Fruit fly (Drosophila melanogaster) whole organism, embryonic: ENCODE results near the gene CG43078.

Source experiments
- Antp ChIP-seq: fragments of 200-800 bp; sonication (Bioruptor generic); optimal IDR thresholded peaks from 3 replicates; lab custom pipeline; 2016; ENCODE audit warnings: missing biosample characterization, missing genetic modification characterization
- Bgb ChIP-seq: fragments of 200-800 bp; sonication (Bioruptor generic); IDR thresholded peaks from 2 replicates; pipeline ENCODE4 v1.3.6; 2022; ENCODE audit warnings: missing biosample characterization, missing genetic modification characterization; ENCODE audit not compliant: partially characterized antibody
- C15 ChIP-seq: fragments of 200-800 bp; sonication (Bioruptor generic); IDR thresholded peaks from 3 replicates; pipeline ENCODE4 v1.3.6; 2022; ENCODE audit warnings: missing biosample characterization, missing genetic modification characterization
- CG10209 ChIP-seq: fragments of 200-800 bp; sonication (Bioruptor generic); optimal IDR thresholded peaks from 3 replicates; lab custom pipeline; 2017; ENCODE audit warnings: missing biosample characterization, mild to moderate bottlenecking, missing genetic modification characterization, missing genetic modification reagents
- CG11247 ChIP-seq: fragments of 200-800 bp; sonication (Bioruptor generic); IDR thresholded peaks from 2 replicates; pipeline ENCODE4 v1.3.6; 2022; ENCODE audit warnings: missing biosample characterization, missing genetic modification characterization
- CG11723 ChIP-seq: fragments of 200-800 bp; sonication (Bioruptor generic); optimal IDR thresholded peaks from 2 replicates; lab custom pipeline; 2017; ENCODE audit warnings: missing biosample characterization, mild to moderate bottlenecking, missing genetic modification characterization
- CG12219 ChIP-seq: fragments of 200-800 bp; sonication (Bioruptor generic); optimal IDR thresholded peaks from 3 replicates; lab custom pipeline; 2018; ENCODE audit warnings: missing biosample characterization, mild to moderate bottlenecking, missing genetic modification characterization
- CG1233 ChIP-seq: fragments of 200-800 bp; sonication (Bioruptor generic); optimal IDR thresholded peaks from 4 replicates; lab custom pipeline; 2018; ENCODE audit warnings: missing biosample characterization, mild to moderate bottlenecking, missing genetic modification characterization
- CG14860 ChIP-seq: fragments of 200-800 bp; sonication (Bioruptor generic); IDR thresholded peaks from 3 replicates; pipeline ENCODE4 v1.3.6; 2022; ENCODE audit warnings: missing biosample characterization, missing genetic modification characterization; ENCODE audit not compliant: partially characterized antibody
- CG15011 ChIP-seq: fragments of 200-800 bp; sonication (Bioruptor generic); optimal IDR thresholded peaks from 3 replicates; lab custom pipeline; 2018; ENCODE audit warnings: missing biosample characterization, mild to moderate bottlenecking, missing genetic modification characterization
- CG15269 ChIP-seq: fragments of 200-800 bp; sonication (Bioruptor generic); optimal IDR thresholded peaks from 2 replicates; lab custom pipeline; 2018; ENCODE audit warnings: missing biosample characterization, mild to moderate bottlenecking, missing genetic modification characterization, moderate library complexity
- CG16813 ChIP-seq: fragments of 200-800 bp; sonication (Bioruptor generic); IDR thresholded peaks from 3 replicates; pipeline ENCODE4 v1.3.6; 2022; ENCODE audit warnings: missing biosample characterization, missing genetic modification characterization; ENCODE audit not compliant: partially characterized antibody
- CG17612 ChIP-seq: fragments of 200-800 bp; sonication (Bioruptor generic); IDR thresholded peaks from 2 replicates; pipeline ENCODE4 v1.3.6; 2022; ENCODE audit warnings: missing biosample characterization, missing genetic modification characterization
- CG30431 ChIP-seq: fragments of 200-800 bp; sonication (Bioruptor generic); optimal IDR thresholded peaks from 2 replicates; lab custom pipeline; 2017; ENCODE audit warnings: missing biosample characterization, missing genetic modification characterization
- CG32772 ChIP-seq: fragments of 200-800 bp; sonication (Bioruptor generic); IDR thresholded peaks from 2 replicates; pipeline ENCODE4 v1.3.6; 2022; ENCODE audit warnings: missing biosample characterization, missing genetic modification characterization
- CG33213 ChIP-seq: fragments of 200-800 bp; sonication (Bioruptor generic); optimal IDR thresholded peaks from 3 replicates; lab custom pipeline; 2016; ENCODE audit warnings: missing biosample characterization, missing genetic modification characterization
- CG3407 ChIP-seq: fragments of 200-800 bp; sonication (Bioruptor generic); optimal IDR thresholded peaks from 2 replicates; lab custom pipeline; 2018; ENCODE audit warnings: missing biosample characterization, mild to moderate bottlenecking, missing genetic modification characterization
- CG3838 ChIP-seq: fragments of 200-800 bp; sonication (Bioruptor generic); optimal IDR thresholded peaks from 3 replicates; lab custom pipeline; 2016; ENCODE audit warnings: missing biosample characterization, missing genetic modification characterization
- CG3847 ChIP-seq: fragments of 200-800 bp; sonication (Bioruptor generic); IDR thresholded peaks from 2 replicates; pipeline ENCODE4 v1.3.6; 2022; ENCODE audit warnings: missing biosample characterization, missing genetic modification characterization
- CG4707 ChIP-seq: fragments of 200-800 bp; sonication (Bioruptor generic); optimal IDR thresholded peaks from 2 replicates; lab custom pipeline; 2018; ENCODE audit warnings: missing biosample characterization, mild to moderate bottlenecking, missing genetic modification characterization, moderate library complexity
- CG5245 ChIP-seq: fragments of 200-800 bp; sonication (Bioruptor generic); optimal IDR thresholded peaks from 3 replicates; lab custom pipeline; 2016; ENCODE audit warnings: missing biosample characterization, missing genetic modification characterization
- CG8478 ChIP-seq: fragments of >200 bp; optimal IDR thresholded peaks from 2 replicates; lab custom pipeline; 2018
- CG8924 ChIP-seq: fragments of 200-800 bp; optimal IDR thresholded peaks from 3 replicates; lab custom pipeline; 2019; ENCODE audit warnings: missing biosample characterization, mild to moderate bottlenecking, missing genetic modification characterization, moderate library complexity
- CkIIα-i1 ChIP-seq: fragments of 200-800 bp; sonication (Bioruptor generic); IDR thresholded peaks from 2 replicates; pipeline ENCODE4 v1.3.6; 2022; ENCODE audit warnings: missing biosample characterization, missing genetic modification characterization
- Deaf1 ChIP-seq: fragments of 200-800 bp; optimal IDR thresholded peaks from 3 replicates; lab custom pipeline; 2019; ENCODE audit warnings: missing biosample characterization, mild to moderate bottlenecking, missing genetic modification characterization, moderate library complexity
- Doc3 ChIP-seq: fragments of 200-800 bp; sonication (Bioruptor generic); IDR thresholded peaks from 3 replicates; pipeline ENCODE4 v1.3.6; 2022; ENCODE audit warnings: missing biosample characterization, missing genetic modification characterization; ENCODE audit not compliant: partially characterized antibody
- Eip74EF ChIP-seq, 2 experiments: fragments of 200-800 bp in 1 of 2; fragments of >200 bp in 1 of 2; sonication (Bioruptor generic) in 1 of 2; optimal IDR thresholded peaks; 2 replicates each; lab custom pipeline; 2017 to 2019; ENCODE audit warnings: missing biosample characterization in 2 of 2, missing genetic modification characterization in 2 of 2, mild to moderate bottlenecking in 1 of 2, moderate library complexity in 1 of 2
- HLH4C ChIP-seq: fragments of 200-800 bp; sonication (Bioruptor generic); IDR thresholded peaks from 3 replicates; pipeline ENCODE4 v1.3.6; 2022; ENCODE audit warnings: missing biosample characterization, missing genetic modification characterization; ENCODE audit not compliant: partially characterized antibody
- Hand ChIP-seq: fragments of 200-800 bp; sonication (Bioruptor generic); optimal IDR thresholded peaks from 2 replicates; lab custom pipeline; 2017; ENCODE audit warnings: mild to moderate bottlenecking, missing biosample characterization, missing genetic modification reagents, missing genetic modification characterization
- Hey ChIP-seq: fragments of 200-800 bp; sonication (Bioruptor generic); optimal IDR thresholded peaks from 3 replicates; lab custom pipeline; 2018; ENCODE audit warnings: missing biosample characterization, mild to moderate bottlenecking, missing genetic modification characterization
- Max ChIP-seq: fragments of 200-800 bp; sonication (Bioruptor generic); optimal IDR thresholded peaks from 2 replicates; lab custom pipeline; 2016; ENCODE audit warnings: missing biosample characterization, mild to moderate bottlenecking, missing genetic modification characterization
- NC2α ChIP-seq: fragments of 200-800 bp; sonication (Bioruptor generic); optimal IDR thresholded peaks from 2 replicates; lab custom pipeline; 2016; ENCODE audit warnings: missing biosample characterization, missing genetic modification characterization
- Neu2 ChIP-seq: fragments of 200-800 bp; sonication (Bioruptor generic); optimal IDR thresholded peaks from 3 replicates; lab custom pipeline; 2016; ENCODE audit warnings: missing biosample characterization, missing genetic modification characterization, borderline replicate concordance
- aop ChIP-seq: fragments of 200-800 bp; sonication (Bioruptor generic); IDR thresholded peaks from 2 replicates; pipeline ENCODE4 v1.3.6; 2022; ENCODE audit warnings: missing biosample characterization, missing genetic modification characterization
- ato ChIP-seq: fragments of 200-800 bp; sonication (Bioruptor generic); IDR thresholded peaks from 2 replicates; pipeline ENCODE4 v1.3.6; 2022; ENCODE audit warnings: missing biosample characterization, missing genetic modification characterization; ENCODE audit not compliant: partially characterized antibody
- bbx ChIP-seq: fragments of 200-800 bp; sonication (Bioruptor generic); IDR thresholded peaks from 2 replicates; pipeline ENCODE4 v1.3.6; 2022; ENCODE audit warnings: missing biosample characterization, missing genetic modification characterization; ENCODE audit not compliant: partially characterized antibody
- chif ChIP-seq, 2 experiments: fragments of 200-800 bp; sonication (Bioruptor generic); optimal IDR thresholded peaks; 3 replicates each; lab custom pipeline; 2016; ENCODE audit warnings: missing biosample characterization in 2 of 2, missing genetic modification characterization in 2 of 2
- da ChIP-seq: fragments of 200-800 bp; sonication (Bioruptor generic); optimal IDR thresholded peaks from 2 replicates; lab custom pipeline; 2016; ENCODE audit warnings: missing biosample characterization, missing genetic modification characterization
- emc ChIP-seq: fragments of 200-800 bp; sonication (Bioruptor generic); optimal IDR thresholded peaks from 2 replicates; lab custom pipeline; 2016; ENCODE audit warnings: missing biosample characterization, missing genetic modification characterization
- fd64A ChIP-seq: fragments of 200-800 bp; sonication (Bioruptor generic); optimal IDR thresholded peaks from 3 replicates; lab custom pipeline; 2018; ENCODE audit warnings: missing biosample characterization, mild to moderate bottlenecking, missing genetic modification characterization
- grn ChIP-seq: fragments of 200-800 bp; sonication (Bioruptor generic); optimal IDR thresholded peaks from 3 replicates; lab custom pipeline; 2017; ENCODE audit warnings: missing biosample characterization, missing genetic modification characterization
- klu ChIP-seq: fragments of 200-800 bp; sonication (Bioruptor generic); IDR thresholded peaks from 2 replicates; pipeline ENCODE4 v1.3.6; 2022; ENCODE audit warnings: missing biosample characterization, missing genetic modification characterization
- lov ChIP-seq, 2 experiments: fragments of 200-800 bp in 1 of 2; fragments of >200 bp in 1 of 2; sonication (Bioruptor generic) in 1 of 2; IDR thresholded peaks in 1 of 2; optimal IDR thresholded peaks in 1 of 2; 2 replicates in 1 of 2; 3 replicates in 1 of 2; pipeline versions ENCODE4 v1.3.6 to Lab custom; 2017 to 2022; ENCODE audit warnings: missing biosample characterization in 1 of 2, missing genetic modification characterization in 1 of 2
- odd ChIP-seq: fragments of 200-800 bp; sonication (Bioruptor generic); optimal IDR thresholded peaks from 2 replicates; lab custom pipeline; 2017; ENCODE audit warnings: missing biosample characterization, mild to moderate bottlenecking, missing genetic modification characterization
- otp ChIP-seq: fragments of 200-800 bp; sonication (Bioruptor generic); IDR thresholded peaks from 3 replicates; pipeline ENCODE4, ENCODE4 v1.3.6; 2022; ENCODE audit warnings: missing biosample characterization, missing genetic modification characterization
- tup ChIP-seq: fragments of 200-800 bp; sonication (Bioruptor generic); optimal IDR thresholded peaks from 2 replicates; lab custom pipeline; 2016; ENCODE audit warnings: missing biosample characterization, mild to moderate bottlenecking, missing genetic modification characterization, moderate library complexity
- zfh2 ChIP-seq: fragments of 200-800 bp; sonication (Bioruptor generic); optimal IDR thresholded peaks from 2 replicates; lab custom pipeline; 2016; ENCODE audit warnings: missing biosample characterization, missing genetic modification characterization

Gene CG43078

DNA sequence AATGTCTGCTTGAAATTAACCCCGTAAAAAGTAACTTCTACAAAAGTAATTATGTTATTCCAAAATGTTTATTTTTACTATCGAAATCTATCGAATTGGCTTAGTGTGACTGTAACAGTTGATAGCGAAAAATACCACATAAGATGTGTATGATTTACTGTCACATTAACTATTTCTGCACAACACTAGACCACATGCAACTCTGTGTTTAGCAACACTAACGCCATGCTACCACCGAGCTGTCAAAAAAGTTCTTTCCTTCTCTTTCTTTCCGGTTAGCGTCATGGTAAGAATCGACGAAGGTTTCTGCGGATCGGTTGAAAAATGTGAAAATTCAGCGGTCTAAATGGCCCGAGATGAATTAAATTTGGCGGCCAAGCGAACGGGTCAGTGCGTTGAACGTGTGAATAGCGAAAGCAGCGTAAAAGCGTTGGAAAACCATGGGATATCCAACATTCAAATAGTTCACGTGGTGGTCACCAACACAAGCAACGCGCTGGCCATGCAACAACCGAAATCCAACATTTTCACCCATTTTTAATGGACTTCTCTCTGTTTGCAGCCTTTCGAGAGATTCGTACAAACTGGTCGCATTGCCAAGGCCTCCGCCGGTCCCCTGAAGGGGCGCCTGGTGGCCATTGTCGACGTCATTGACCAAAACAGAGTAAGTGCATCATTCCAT lies 24.3 kb downstream of the CG43078 start, which contains the start of the genes Nelf-E and RpL14 (continued):
- TF ChIP-seq otp (peak; percentile 96), klu (GFP tag; lab: Robert Waterston, UW) (peak; percentile 85), Antp (peak; percentile 94), CG1233 (GFP tag; lab: Kevin White, UChicago) (peak; percentile 97), aop (GFP tag; lab: Robert Waterston, UW) (no peak; the same call in 1 of the 2 replicates), CG17612 (peak; percentile 80; the same call in 1 of the 2 replicates), CG3847 (GFP tag; lab: Robert Waterston, UW) (peak; percentile 97), emc (GFP tag; lab: Kevin White, UChicago) (peak; percentile 95), da (peak; percentile 94), tup (GFP tag; lab: Kevin White, UChicago) (peak; percentile 89), lov (optimal IDR thresholded peaks at IDR 0.05; lab: Kevin White, UChicago) (no peak), lov (GFP tag; IDR thresholded peaks at IDR 0.05; lab: Robert Waterston, UW) (peak; percentile 97), CG30431 (GFP tag; lab: Kevin White, UChicago) (peak; percentile 81), CkIIα-i1 (GFP tag; lab: Robert Waterston, UW) (0 out of 2 replicates have a peak, but pooled peaks have one; percentile 29), HLH4C (GFP tag; lab: Robert Waterston, UW) (peak; percentile 65), Hand (GFP tag; lab: Kevin White, UChicago) (peak; percentile 89), CG8478 (lab: Kevin White, UChicago) (no peak), CG32772 (GFP tag; lab: Robert Waterston, UW) (peak; percentile 87), C15 (GFP tag; lab: Robert Waterston, UW) (peak; percentile 91), bbx (GFP tag; lab: Robert Waterston, UW) (peak; percentile 61), Hey (peak; percentile 94), CG14860 (GFP tag; lab: Robert Waterston, UW) (0 out of 3 replicates have a peak, but pooled peaks have one; percentile 20), Bgb (GFP tag; lab: Robert Waterston, UW) (peak; percentile 61; the same call in 1 of the 2 replicates), CG5245 (GFP tag; lab: Kevin White, UChicago) (peak; percentile 83), Neu2 (GFP tag; lab: Kevin White, UChicago) (peak; percentile 83), CG11247 (GFP tag; lab: Robert Waterston, UW) (peak; percentile 96), CG33213 (GFP tag; lab: Kevin White, UChicago) (peak; percentile 98), CG12219 (GFP tag; lab: Kevin White, UChicago) (peak; percentile 92), grn (GFP tag; lab: Kevin White, UChicago) (no peak), CG4707 (peak; percentile 95), Deaf1 (tag; lab: Kevin White, UChicago) (no peak), Doc3 (GFP tag; lab: Robert Waterston, UW) (no peak), zfh2 (peak; percentile 94), CG16813 (GFP tag; lab: Robert Waterston, UW) (no peak; the same call in 1 of the 3 replicates), chif (GFP tag; optimal IDR thresholded peaks at IDR 0.05; lab: Kevin White, UChicago) (peak; percentile 88 to 96), CG15269 (tag; lab: Kevin White, UChicago) (peak; percentile 89), CG8924 (peak; percentile 91), Max (GFP tag; lab: Kevin White, UChicago) (peak; percentile 92), CG3407 (GFP tag; lab: Kevin White, UChicago) (peak; percentile 94), fd64A (GFP tag; lab: Kevin White, UChicago) (peak; percentile 95), ato (GFP tag; lab: Robert Waterston, UW) (0 out of 2 replicates have a peak, but pooled peaks have one; percentile 14), odd (peak; percentile 95), NC2α (peak; percentile 96), Eip74EF (GFP tag; optimal IDR thresholded peaks at IDR 0.05; lab: Kevin White, UChicago) (peak in 1 of 2 experiments; percentile 30), CG3838 (peak; percentile 86), CG15011 (GFP tag; lab: Kevin White, UChicago) (peak; percentile 94), CG10209 (GFP tag; lab: Kevin White, UChicago) (peak; percentile 96), CG11723 (GFP tag; lab: Kevin White, UChicago) (peak; percentile 93)
